Worm (Caenorhabditis elegans): ENCODE measurements around the gene srx-122.

Gene srx-122

DNA sequence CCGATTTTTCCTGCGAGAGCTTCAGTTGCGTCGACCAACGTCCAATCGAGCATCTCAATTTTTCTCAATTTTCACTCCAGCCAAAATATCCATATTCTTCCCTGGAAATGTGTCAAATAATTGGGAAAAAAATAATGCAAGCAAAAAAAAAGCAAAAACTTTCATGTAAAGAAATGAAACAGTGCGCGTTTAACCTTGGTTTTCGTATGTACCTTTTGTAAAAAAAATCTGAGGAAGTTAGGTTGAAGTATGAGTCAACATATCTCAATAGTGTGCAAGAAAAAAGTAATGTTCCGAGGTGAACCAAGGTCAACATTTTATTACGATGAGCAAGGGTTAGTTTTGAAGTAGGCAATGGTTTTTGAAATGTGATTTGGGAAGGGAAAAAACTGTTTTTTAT lies 47.5 kb downstream of the srx-122 start, which contains the start of gene T28A11.13:
Gene T28A11.13 (minus strand): TSS at position 101 of the 400 bp plus-strand sequence.
- no peak for TF ChIP-seq fkh-10 (GFP tag; optimal IDR thresholded peaks at IDR 0.05)
- no peak for TF ChIP-seq blmp-1 (tag; optimal IDR thresholded peaks at IDR 0.05)
- TF ChIP-seq ceh-90 (tag; optimal IDR thresholded peaks at IDR 0.05): no peak
- TF ChIP-seq snpc-4 (tag; optimal IDR thresholded peaks at IDR 0.05): no peak
- no peak for TF ChIP-seq dsc-1 (tag; optimal IDR thresholded peaks at IDR 0.05)
- no peak for TF ChIP-seq egl-13 (tag; optimal IDR thresholded peaks at IDR 0.05)
- TF ChIP-seq lir-3 (tag; optimal IDR thresholded peaks at IDR 0.05; ENCODE audit: poor library complexity): no peak
- no peak for TF ChIP-seq vab-15 (tag; optimal IDR thresholded peaks at IDR 0.05)
- TF ChIP-seq fos-1 (tag; optimal IDR thresholded peaks at IDR 0.05): no peak
- no peak for TF ChIP-seq lin-39 (tag; optimal IDR thresholded peaks at IDR 0.05)
- TF ChIP-seq mef-2 (tag; optimal IDR thresholded peaks at IDR 0.05): no peak
- no peak for TF ChIP-seq xbp-1 (tag; optimal IDR thresholded peaks at IDR 0.05)
- TF ChIP-seq lin-15B (tag; optimal IDR thresholded peaks at IDR 0.05): no peak
- no peak for TF ChIP-seq Y116A8C.19 (tag; optimal IDR thresholded peaks at IDR 0.05; ENCODE audit: borderline replicate concordance)
- no peak for TF ChIP-seq aly-2 (tag; optimal IDR thresholded peaks at IDR 0.05)
- no peak for TF ChIP-seq nhr-19 (GFP tag; conservative IDR thresholded peaks at IDR 0.05)
- no peak for TF ChIP-seq sox-4 (tag; optimal IDR thresholded peaks at IDR 0.05)
- TF ChIP-seq ceh-63 (GFP tag; optimal IDR thresholded peaks at IDR 0.05): no peak
- no peak for TF ChIP-seq alr-1 (tag; optimal IDR thresholded peaks at IDR 0.05; ENCODE audit: borderline replicate concordance)
- TF ChIP-seq nhr-90 (tag; optimal IDR thresholded peaks at IDR 0.05; ENCODE audit: poor library complexity): no peak

DNA sequence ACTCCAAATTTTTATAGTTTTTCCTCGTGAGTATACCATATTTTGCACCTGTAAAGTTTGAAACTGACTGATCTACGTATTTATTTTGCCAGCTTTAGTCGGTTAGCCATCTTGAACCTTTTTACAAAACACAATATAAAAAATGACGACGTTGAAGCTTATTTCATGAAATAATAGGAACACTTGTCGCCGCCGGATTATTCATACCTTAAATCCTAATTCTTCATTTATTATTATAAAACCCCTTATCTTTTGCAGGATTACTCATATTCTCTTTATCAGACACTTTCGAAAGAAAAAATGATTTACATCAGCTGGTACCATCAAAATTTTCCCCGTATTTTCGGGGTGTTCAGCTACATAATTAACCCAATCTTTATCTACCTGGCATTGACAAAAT lies 50.1 kb downstream of the srx-122 start, which contains the start of gene srj-8:
Gene srj-8 (plus strand): TSS at position 301 of the 400 bp plus-strand sequence.
- TF ChIP-seq nhr-12 (tag; optimal IDR thresholded peaks at IDR 0.05): no peak
- no peak for TF ChIP-seq hlh-4 (tag; optimal IDR thresholded peaks at IDR 0.05)
- no peak for TF ChIP-seq ceh-63 (GFP tag; optimal IDR thresholded peaks at IDR 0.05)
- no peak for TF ChIP-seq skn-1 (tag; optimal IDR thresholded peaks at IDR 0.05)
- TF ChIP-seq irx-1 (tag; optimal IDR thresholded peaks at IDR 0.05): no peak
- TF ChIP-seq unc-98 (GFP tag; IDR thresholded peaks at IDR 0.05): no peak
- no peak for TF ChIP-seq ets-5 (GFP tag; IDR thresholded peaks at IDR 0.05)

All from whole organism, L1 larva.